Worm (Caenorhabditis elegans): ENCODE data around the gene F44B9.8.

The F44B9.8 gene

ce11 chrIII:8043784-8044183 lies 14.3 kb upstream of the F44B9.8 start (continued):
- TF ChIP-seq ztf-11 (tag; optimal IDR thresholded peaks at IDR 0.05) (peak; percentile 57), R02D3.7 (tag; optimal IDR thresholded peaks at IDR 0.05) (peak; percentile 95), zag-1 (tag; optimal IDR thresholded peaks at IDR 0.05) (peak; percentile 49), ztf-4 (tag; optimal IDR thresholded peaks at IDR 0.05) (peak; percentile 81), elt-2 (tag; optimal IDR thresholded peaks at IDR 0.05) (peak; percentile 93), nhr-67 (tag; optimal IDR thresholded peaks at IDR 0.05) (peak; percentile 44), nhr-23 (tag; optimal IDR thresholded peaks at IDR 0.05) (peak; percentile 97), fkh-10 (GFP tag; optimal IDR thresholded peaks at IDR 0.05) (peak; percentile 96), nhr-43 (tag; optimal IDR thresholded peaks at IDR 0.05; ENCODE audit: poor library complexity, severe bottlenecking) (peak; percentile 97), nhr-77 (tag; optimal IDR thresholded peaks at IDR 0.05) (peak; percentile 89), hmg-11 (tag; optimal IDR thresholded peaks at IDR 0.05) (peak; percentile 96), skn-1 (tag; optimal IDR thresholded peaks at IDR 0.05) (peak; percentile 92), lin-39 (tag; optimal IDR thresholded peaks at IDR 0.05) (peak; percentile 98), unc-39 (tag; optimal IDR thresholded peaks at IDR 0.05) (no peak)

DNA sequence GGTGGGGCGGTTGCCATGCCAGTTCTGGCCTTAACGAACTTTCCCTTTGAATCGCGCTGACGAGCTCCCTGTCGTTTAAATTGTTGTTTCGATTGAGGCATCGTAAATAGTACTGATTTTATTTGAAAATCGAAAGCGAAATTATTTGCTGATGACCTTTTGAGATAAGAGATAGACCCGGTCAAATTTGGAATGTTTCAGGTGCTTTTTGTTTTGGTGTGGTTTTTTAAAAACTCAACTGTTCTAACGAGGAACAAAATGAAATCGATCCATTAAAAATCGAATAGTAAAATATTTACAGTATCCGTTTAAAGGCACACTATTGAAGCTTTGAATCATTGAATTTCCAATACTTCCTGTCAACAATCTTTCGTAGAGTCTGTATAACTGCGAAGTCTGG lies 13.3 kb upstream of the F44B9.8 start, which contains the start of gene K12H4.6:
K12H4.6 (minus strand) TSS at position 101 of the 400 bp plus-strand sequence.
- TF ChIP-seq ceh-82 (tag; optimal IDR thresholded peaks at IDR 0.05) (no peak), mml-1 (tag; optimal IDR thresholded peaks at IDR 0.05) (no peak), lin-15B (tag; optimal IDR thresholded peaks at IDR 0.05) (no peak), ZK546.5 (tag; optimal IDR thresholded peaks at IDR 0.05) (no peak), ceh-16 (tag; optimal IDR thresholded peaks at IDR 0.05) (no peak), ztf-4 (tag; optimal IDR thresholded peaks at IDR 0.05) (no peak), pqm-1 (tag; optimal IDR thresholded peaks at IDR 0.05) (no peak), fkh-10 (GFP tag; optimal IDR thresholded peaks at IDR 0.05) (no peak), unc-39 (tag; optimal IDR thresholded peaks at IDR 0.05) (no peak), nhr-77 (tag; optimal IDR thresholded peaks at IDR 0.05) (no peak), jun-1 (tag; optimal IDR thresholded peaks at IDR 0.05) (no peak), ama-1 (optimal IDR thresholded peaks at IDR 0.05) (no peak), hmg-11 (tag; optimal IDR thresholded peaks at IDR 0.05) (no peak), ceh-9 (tag; optimal IDR thresholded peaks at IDR 0.05) (no peak)

- no peak for TF ChIP-seq ceh-82 (tag; optimal IDR thresholded peaks at IDR 0.05)
- no peak for TF ChIP-seq ztf-11 (tag; optimal IDR thresholded peaks at IDR 0.05)
- TF ChIP-seq ceh-28 (tag; optimal IDR thresholded peaks at IDR 0.05) = no peak
- TF ChIP-seq nhr-237 (tag; optimal IDR thresholded peaks at IDR 0.05) = no peak
- TF ChIP-seq ZK546.5 (tag; optimal IDR thresholded peaks at IDR 0.05) = no peak
- no peak for TF ChIP-seq ceh-16 (tag; optimal IDR thresholded peaks at IDR 0.05)
- no peak for TF ChIP-seq zag-1 (tag; optimal IDR thresholded peaks at IDR 0.05)
- no peak for TF ChIP-seq sea-2 (GFP tag; optimal IDR thresholded peaks at IDR 0.05)
- no peak for TF ChIP-seq skn-1 (tag; optimal IDR thresholded peaks at IDR 0.05)
- TF ChIP-seq nhr-28 (tag; optimal IDR thresholded peaks at IDR 0.05) = no peak
- no peak for TF ChIP-seq nhr-77 (tag; optimal IDR thresholded peaks at IDR 0.05)
- TF ChIP-seq R02D3.7 (tag; optimal IDR thresholded peaks at IDR 0.05) = no peak
- no peak for TF ChIP-seq lsy-12 (tag; optimal IDR thresholded peaks at IDR 0.05)
- TF ChIP-seq egl-27 (tag; optimal IDR thresholded peaks at IDR 0.05) = no peak
Measured at ce11 chrIII:8037941-8038340, 8.5 kb upstream of the F44B9.8 start, which contains the start of gene dpf-6. Gene dpf-6, plus strand, starts transcription at chrIII:8038241.

- TF ChIP-seq pha-4 (tag; optimal IDR thresholded peaks at IDR 0.05) (no peak), mml-1 (tag; optimal IDR thresholded peaks at IDR 0.05) (no peak), elt-2 (tag; optimal IDR thresholded peaks at IDR 0.05) (no peak), pqm-1 (tag; optimal IDR thresholded peaks at IDR 0.05) (no peak), unc-62 (GFP tag; optimal IDR thresholded peaks at IDR 0.05) (no peak), ama-1 (optimal IDR thresholded peaks at IDR 0.05) (no peak), sea-2 (GFP tag; optimal IDR thresholded peaks at IDR 0.05) (no peak), nhr-76 (tag; optimal IDR thresholded peaks at IDR 0.05) (no peak), skn-1 (tag; optimal IDR thresholded peaks at IDR 0.05) (no peak), zag-1 (tag; optimal IDR thresholded peaks at IDR 0.05) (no peak), nhr-23 (tag; optimal IDR thresholded peaks at IDR 0.05) (peak; percentile 1), ceh-28 (tag; optimal IDR thresholded peaks at IDR 0.05) (no peak), mdl-1 (tag; optimal IDR thresholded peaks at IDR 0.05) (no peak), elt-3 (tag; optimal IDR thresholded peaks at IDR 0.05) (peak in 1 of 3 experiments; percentile 79), nhr-67 (tag; optimal IDR thresholded peaks at IDR 0.05) (no peak), nhr-77 (tag; optimal IDR thresholded peaks at IDR 0.05) (no peak)
Measured at ce11 chrIII:8036497-8036896, 7.0 kb upstream of the F44B9.8 start.

- TF ChIP-seq fos-1 (tag; optimal IDR thresholded peaks at IDR 0.05) (no peak), mml-1 (tag; optimal IDR thresholded peaks at IDR 0.05) (no peak), jun-1 (tag; optimal IDR thresholded peaks at IDR 0.05) (no peak), ama-1 (optimal IDR thresholded peaks at IDR 0.05) (no peak), pqm-1 (tag; optimal IDR thresholded peaks at IDR 0.05) (no peak), ZK546.5 (tag; optimal IDR thresholded peaks at IDR 0.05) (no peak), mdl-1 (tag; optimal IDR thresholded peaks at IDR 0.05) (no peak), nhr-12 (tag; optimal IDR thresholded peaks at IDR 0.05) (no peak), lin-39 (tag; optimal IDR thresholded peaks at IDR 0.05) (no peak)
Measured at ce11 chrIII:8036050-8036449, 6.6 kb upstream of the F44B9.8 start.
